Worm (Caenorhabditis elegans): ENCODE measurements around the gene C46H3.1.

Gene C46H3.1

ce11 chrX:1242763-1243162 is 33.6 kb downstream of the C46H3.1 start:
- TF ChIP-seq lsy-2 (tag; optimal IDR thresholded peaks at IDR 0.05) (no peak), zip-8 (tag; optimal IDR thresholded peaks at IDR 0.05) (peak; percentile 94)

ce11 chrX:1244235-1244634 is 35.0 kb downstream of the C46H3.1 start:
- TF ChIP-seq unc-39 (tag; optimal IDR thresholded peaks at IDR 0.05), result no peak
- TF ChIP-seq elt-3 (tag; optimal IDR thresholded peaks at IDR 0.05), result no peak
- TF ChIP-seq M03D4.4 (tag; optimal IDR thresholded peaks at IDR 0.05), result peak; percentile 23
- TF ChIP-seq cnd-1 (tag; optimal IDR thresholded peaks at IDR 0.05), result no peak
- no peak for TF ChIP-seq ceh-43 (GFP tag; optimal IDR thresholded peaks at IDR 0.05)
- TF ChIP-seq mep-1 (tag; optimal IDR thresholded peaks at IDR 0.05), result peak; percentile 10
- TF ChIP-seq ham-2 (GFP tag; optimal IDR thresholded peaks at IDR 0.05), result peak; percentile 84
- peak; percentile 45 for TF ChIP-seq mls-2 (tag; optimal IDR thresholded peaks at IDR 0.05)
- no peak for TF ChIP-seq flh-1 (GFP tag; optimal IDR thresholded peaks at IDR 0.05)
- TF ChIP-seq ztf-11 (tag; optimal IDR thresholded peaks at IDR 0.05), result no peak

ce11 chrX:1245717-1246116 is 36.5 kb downstream of the C46H3.1 start, which contains the start of gene tsp-9:
Gene tsp-9, plus strand, starts transcription at chrX:1246017.
- TF ChIP-seq nhr-76 (tag; optimal IDR thresholded peaks at IDR 0.05) (no peak), lsy-2 (tag; optimal IDR thresholded peaks at IDR 0.05) (no peak), zip-8 (tag; optimal IDR thresholded peaks at IDR 0.05) (no peak), unc-120 (tag; optimal IDR thresholded peaks at IDR 0.05; ENCODE audit: poor library complexity, severe bottlenecking) (no peak), drap-1 (GFP tag; optimal IDR thresholded peaks at IDR 0.05) (no peak), ces-1 (GFP tag; optimal IDR thresholded peaks at IDR 0.05) (no peak), sptf-1 (tag; optimal IDR thresholded peaks at IDR 0.05) (no peak), lin-32 (GFP tag; optimal IDR thresholded peaks at IDR 0.05) (no peak), nhr-12 (tag; optimal IDR thresholded peaks at IDR 0.05) (no peak), snpc-4 (tag; optimal IDR thresholded peaks at IDR 0.05) (no peak), ceh-43 (GFP tag; optimal IDR thresholded peaks at IDR 0.05) (no peak), nhr-28 (tag; optimal IDR thresholded peaks at IDR 0.05) (no peak), nhr-2 (tag; optimal IDR thresholded peaks at IDR 0.05) (no peak), blmp-1 (tag; optimal IDR thresholded peaks at IDR 0.05) (no peak), tbx-8 (GFP tag; optimal IDR thresholded peaks at IDR 0.05) (no peak)

- TF ChIP-seq snpc-4 (tag; optimal IDR thresholded peaks at IDR 0.05) (no peak), lin-13 (tag; optimal IDR thresholded peaks at IDR 0.05) (no peak), lsy-2 (tag; optimal IDR thresholded peaks at IDR 0.05) (no peak), ceh-39 (tag; optimal IDR thresholded peaks at IDR 0.05) (no peak), ceh-43 (GFP tag; optimal IDR thresholded peaks at IDR 0.05) (no peak), zip-8 (tag; optimal IDR thresholded peaks at IDR 0.05) (no peak), sptf-1 (tag; optimal IDR thresholded peaks at IDR 0.05) (no peak), unc-120 (tag; optimal IDR thresholded peaks at IDR 0.05; ENCODE audit: poor library complexity, severe bottlenecking) (no peak), bed-3 (GFP tag; optimal IDR thresholded peaks at IDR 0.05) (no peak), drap-1 (GFP tag; optimal IDR thresholded peaks at IDR 0.05) (no peak), unc-39 (tag; optimal IDR thresholded peaks at IDR 0.05) (no peak), hlh-1 (tag; optimal IDR thresholded peaks at IDR 0.05) (no peak), ces-1 (GFP tag; optimal IDR thresholded peaks at IDR 0.05) (no peak), flh-1 (GFP tag; optimal IDR thresholded peaks at IDR 0.05) (no peak), tbx-8 (GFP tag; optimal IDR thresholded peaks at IDR 0.05) (no peak)
These were observed 40.5 kb downstream of the C46H3.1 start, which contains the start of gene C25G6.4 for ce11 chrX:1249738-1250137. Gene C25G6.4, minus strand, starts transcription at chrX:1249838.

- no peak for TF ChIP-seq ceh-43 (GFP tag; optimal IDR thresholded peaks at IDR 0.05)
- no peak for TF ChIP-seq mab-5 (tag; optimal IDR thresholded peaks at IDR 0.05)
- no peak for TF ChIP-seq pha-4 (tag; optimal IDR thresholded peaks at IDR 0.05)
- TF ChIP-seq hlh-1 (tag; optimal IDR thresholded peaks at IDR 0.05), result no peak
- TF ChIP-seq nhr-237 (tag; optimal IDR thresholded peaks at IDR 0.05), result no peak
- TF ChIP-seq drap-1 (GFP tag; optimal IDR thresholded peaks at IDR 0.05), result no peak
- no peak for TF ChIP-seq elt-1 (tag; optimal IDR thresholded peaks at IDR 0.05; ENCODE audit: borderline replicate concordance, insufficient read depth)
- no peak for TF ChIP-seq ces-1 (GFP tag; optimal IDR thresholded peaks at IDR 0.05)
- no peak for TF ChIP-seq unc-120 (tag; optimal IDR thresholded peaks at IDR 0.05; ENCODE audit: poor library complexity, severe bottlenecking)
- TF ChIP-seq bed-3 (GFP tag; optimal IDR thresholded peaks at IDR 0.05), result no peak
- no peak for TF ChIP-seq ztf-11 (tag; optimal IDR thresholded peaks at IDR 0.05)
- no peak for TF ChIP-seq zip-8 (tag; optimal IDR thresholded peaks at IDR 0.05)
- TF ChIP-seq mep-1 (tag; optimal IDR thresholded peaks at IDR 0.05), result no peak
- no peak for TF ChIP-seq ceh-39 (tag; optimal IDR thresholded peaks at IDR 0.05)
- no peak for TF ChIP-seq M03D4.4 (tag; optimal IDR thresholded peaks at IDR 0.05)
- TF ChIP-seq tbx-8 (GFP tag; optimal IDR thresholded peaks at IDR 0.05), result no peak
- no peak for TF ChIP-seq unc-62 (GFP tag; optimal IDR thresholded peaks at IDR 0.05)
- TF ChIP-seq blmp-1 (tag; optimal IDR thresholded peaks at IDR 0.05), result no peak
These were observed 46.4 kb downstream of the C46H3.1 start, which contains the start of gene npr-11 for ce11 chrX:1255547-1255946. Gene npr-11, minus strand, starts transcription at chrX:1255647.
